Fruit fly (Drosophila melanogaster) whole organism, embryonic: Measurements from ENCODE around the gene Klp61F.
A peak's percentile ranks its signal among the peaks of the same experiment; 100 is the strongest.

Source experiments
- ATbp ChIP-seq: fragments of 200-800 bp; sonication (Bioruptor generic); optimal IDR thresholded peaks from 2 replicates; lab custom pipeline; 2017; ENCODE audit warnings: missing biosample characterization, mild to moderate bottlenecking, missing genetic modification characterization, missing genetic modification reagents
- Atf6 ChIP-seq: fragments of 200-800 bp; sonication (Bioruptor generic); IDR thresholded peaks from 2 replicates; pipeline ENCODE4 v1.3.6; 2022; ENCODE audit warnings: missing biosample characterization, missing genetic modification characterization
- Bgb ChIP-seq: fragments of 200-800 bp; sonication (Bioruptor generic); IDR thresholded peaks from 2 replicates; pipeline ENCODE4 v1.3.6; 2022; ENCODE audit warnings: missing biosample characterization, missing genetic modification characterization; ENCODE audit not compliant: partially characterized antibody
- Bteb2 ChIP-seq: fragments of 200-800 bp; sonication (Bioruptor generic); optimal IDR thresholded peaks from 2 replicates; lab custom pipeline; 2016; ENCODE audit warnings: missing biosample characterization, missing genetic modification characterization
- CG10147 ChIP-seq: fragments of 200-800 bp; sonication (Bioruptor generic); optimal IDR thresholded peaks from 2 replicates; lab custom pipeline; 2019; ENCODE audit warnings: missing biosample characterization, mild to moderate bottlenecking, missing genetic modification characterization, moderate library complexity
- CG10274 ChIP-seq: fragments of 200-800 bp; sonication (Bioruptor generic); optimal IDR thresholded peaks from 3 replicates; lab custom pipeline; 2017; ENCODE audit warnings: missing biosample characterization, mild to moderate bottlenecking, missing genetic modification characterization
- CG10366 ChIP-seq: fragments of 200-800 bp; sonication (Bioruptor generic); IDR thresholded peaks from 2 replicates; pipeline ENCODE4 v1.3.6; 2022; ENCODE audit warnings: missing biosample characterization, missing genetic modification characterization
- CG10654 ChIP-seq: fragments of 200-800 bp; sonication (Bioruptor generic); optimal IDR thresholded peaks from 2 replicates; lab custom pipeline; 2016; ENCODE audit warnings: missing biosample characterization, missing genetic modification characterization
- CG10979 ChIP-seq: fragments of 200-800 bp; sonication (Bioruptor generic); optimal IDR thresholded peaks from 2 replicates; lab custom pipeline; 2018; ENCODE audit warnings: missing biosample characterization, mild to moderate bottlenecking, missing genetic modification characterization, moderate library complexity
- CG11456 ChIP-seq: fragments of 200-800 bp; sonication (Bioruptor generic); IDR thresholded peaks from 3 replicates; pipeline ENCODE4 v1.3.6; 2022; ENCODE audit warnings: missing biosample characterization, missing genetic modification characterization
- CG14710 ChIP-seq: fragments of 200-800 bp; sonication (Bioruptor generic); optimal IDR thresholded peaks from 3 replicates; lab custom pipeline; 2019; ENCODE audit warnings: missing biosample characterization, mild to moderate bottlenecking, missing genetic modification characterization, moderate library complexity
- CG14860 ChIP-seq: fragments of 200-800 bp; sonication (Bioruptor generic); IDR thresholded peaks from 3 replicates; pipeline ENCODE4 v1.3.6; 2022; ENCODE audit warnings: missing biosample characterization, missing genetic modification characterization; ENCODE audit not compliant: partially characterized antibody
- CG16779 ChIP-seq: fragments of 200-800 bp; sonication (Bioruptor generic); IDR thresholded peaks from 2 replicates; pipeline ENCODE4 v1.3.6; 2022; ENCODE audit warnings: missing biosample characterization, missing genetic modification characterization
- CG33557 ChIP-seq: fragments of 200-800 bp; sonication (Bioruptor generic); optimal IDR thresholded peaks from 2 replicates; lab custom pipeline; 2019; ENCODE audit warnings: missing biosample characterization, mild to moderate bottlenecking, missing genetic modification characterization, moderate library complexity
- CG4730 ChIP-seq: fragments of 200-800 bp; sonication (Bioruptor generic); IDR thresholded peaks from 2 replicates; pipeline ENCODE4 v1.3.6; 2022; ENCODE audit warnings: missing biosample characterization, missing genetic modification characterization
- CG5245 ChIP-seq: fragments of 200-800 bp; sonication (Bioruptor generic); optimal IDR thresholded peaks from 3 replicates; lab custom pipeline; 2016; ENCODE audit warnings: missing biosample characterization, missing genetic modification characterization
- CG6175 ChIP-seq: fragments of 200-800 bp; sonication (Bioruptor generic); IDR thresholded peaks from 3 replicates; pipeline ENCODE4 v1.3.6; 2022; ENCODE audit warnings: missing biosample characterization, missing genetic modification characterization
- CG6813 ChIP-seq: fragments of 200-800 bp; sonication (Bioruptor generic); optimal IDR thresholded peaks from 2 replicates; lab custom pipeline; 2017; ENCODE audit warnings: missing biosample characterization, missing genetic modification characterization, mild to moderate bottlenecking, moderate library complexity, missing genetic modification reagents
- CG7372 ChIP-seq: fragments of 200-800 bp; sonication (Bioruptor generic); IDR thresholded peaks from 2 replicates; pipeline ENCODE4 v1.3.6; 2022; ENCODE audit warnings: missing biosample characterization, missing genetic modification characterization
- CG9876 ChIP-seq: fragments of 200-800 bp; sonication (Bioruptor generic); optimal IDR thresholded peaks from 2 replicates; lab custom pipeline; 2016; ENCODE audit warnings: missing biosample characterization, missing genetic modification characterization
- CHES-1-like ChIP-seq: fragments of 200-800 bp; sonication (Bioruptor generic); optimal IDR thresholded peaks from 2 replicates; lab custom pipeline; 2016; ENCODE audit warnings: missing biosample characterization, missing genetic modification characterization
- CTCF ChIP-seq: fragments of 200-800 bp; sonication (Bioruptor generic); optimal IDR thresholded peaks from 2 replicates; lab custom pipeline; 2017; ENCODE audit warnings: missing biosample characterization, mild to moderate bottlenecking, missing genetic modification characterization, moderate library complexity
- Fer1 ChIP-seq: fragments of 200-800 bp; sonication (Bioruptor generic); optimal IDR thresholded peaks from 2 replicates; lab custom pipeline; 2017; ENCODE audit warnings: missing biosample characterization, mild to moderate bottlenecking, missing genetic modification characterization
- HHEX ChIP-seq: fragments of 200-800 bp; sonication (Bioruptor generic); optimal IDR thresholded peaks from 3 replicates; lab custom pipeline; 2017; ENCODE audit warnings: missing biosample characterization, mild to moderate bottlenecking, missing genetic modification characterization, missing genetic modification reagents
- HLH54F ChIP-seq: fragments of 200-800 bp; sonication (Bioruptor generic); optimal IDR thresholded peaks from 3 replicates; lab custom pipeline; 2016; ENCODE audit warnings: missing biosample characterization, missing genetic modification characterization
- MBD-R2 ChIP-seq: fragments of 200-800 bp; sonication (Bioruptor generic); IDR thresholded peaks from 2 replicates; pipeline ENCODE4 v1.3.6; 2022; ENCODE audit warnings: missing biosample characterization, missing genetic modification characterization
- Mrtf ChIP-seq: fragments of 200-800 bp; sonication (Bioruptor generic); IDR thresholded peaks from 3 replicates; pipeline ENCODE4 v1.3.6; 2022; ENCODE audit warnings: missing biosample characterization, missing genetic modification characterization
- Nf-YB ChIP-seq: fragments of 200-800 bp; sonication (Bioruptor generic); optimal IDR thresholded peaks from 3 replicates; lab custom pipeline; 2019; ENCODE audit warnings: missing biosample characterization, mild to moderate bottlenecking, missing genetic modification characterization, moderate library complexity
- Rfx ChIP-seq: fragments of 200-800 bp; sonication (Bioruptor generic); IDR thresholded peaks from 2 replicates; pipeline ENCODE4 v1.3.6; 2022; ENCODE audit warnings: missing biosample characterization, missing genetic modification characterization
- Rx ChIP-seq: fragments of 200-800 bp; sonication (Bioruptor generic); IDR thresholded peaks from 2 replicates; pipeline ENCODE4 v1.3.6; 2022; ENCODE audit warnings: missing biosample characterization, missing genetic modification characterization
- Sry-δ ChIP-seq: fragments of 200-800 bp; sonication (Bioruptor generic); optimal IDR thresholded peaks from 2 replicates; lab custom pipeline; 2016; ENCODE audit warnings: missing biosample characterization, missing genetic modification characterization
- Stat92E ChIP-seq, 3 experiments: fragments of >200 bp in 2 of 3; fragments of 200-800 bp in 1 of 3; sonication (Bioruptor generic) in 1 of 3; optimal IDR thresholded peaks; 2 replicates each; lab custom pipeline; 2017 to 2019; ENCODE audit warnings: missing biosample characterization in 3 of 3, missing genetic modification characterization in 3 of 3, mild to moderate bottlenecking in 1 of 3, moderate library complexity in 1 of 3
- chm ChIP-seq: fragments of 200-800 bp; sonication (Bioruptor generic); IDR thresholded peaks from 2 replicates; pipeline ENCODE4 v1.3.6; 2022; ENCODE audit warnings: missing biosample characterization, missing genetic modification characterization
- dm ChIP-seq: fragments of 200-800 bp; sonication (Bioruptor generic); optimal IDR thresholded peaks from 3 replicates; lab custom pipeline; 2016; ENCODE audit warnings: missing biosample characterization, missing genetic modification characterization
- dmrt11E ChIP-seq: fragments of 200-800 bp; sonication (Bioruptor generic); optimal IDR thresholded peaks from 3 replicates; lab custom pipeline; 2018; ENCODE audit warnings: missing biosample characterization, mild to moderate bottlenecking, missing genetic modification characterization, moderate library complexity
- fd3F ChIP-seq: fragments of 200-800 bp; sonication (Bioruptor generic); optimal IDR thresholded peaks from 2 replicates; lab custom pipeline; 2018; ENCODE audit warnings: missing biosample characterization, mild to moderate bottlenecking, missing genetic modification characterization, moderate library complexity
- fd96Cb ChIP-seq: fragments of 200-800 bp; sonication (Bioruptor generic); optimal IDR thresholded peaks from 2 replicates; lab custom pipeline; 2018; ENCODE audit warnings: missing biosample characterization, mild to moderate bottlenecking, missing genetic modification characterization, moderate library complexity
- inv ChIP-seq: fragments of 200-800 bp; sonication (Bioruptor generic); IDR thresholded peaks from 2 replicates; pipeline ENCODE4 v1.3.6; 2022; ENCODE audit warnings: missing biosample characterization, missing genetic modification characterization; ENCODE audit not compliant: partially characterized antibody
- kay ChIP-seq: fragments of 200-800 bp; sonication (Bioruptor generic); optimal IDR thresholded peaks from 2 replicates; lab custom pipeline; 2016; ENCODE audit warnings: missing biosample characterization, missing genetic modification characterization
- klu ChIP-seq: fragments of 200-800 bp; sonication (Bioruptor generic); IDR thresholded peaks from 2 replicates; pipeline ENCODE4 v1.3.6; 2022; ENCODE audit warnings: missing biosample characterization, missing genetic modification characterization
- lbe ChIP-seq: fragments of 200-800 bp; sonication (Bioruptor generic); optimal IDR thresholded peaks from 2 replicates; lab custom pipeline; 2016; ENCODE audit warnings: missing biosample characterization, mild to moderate bottlenecking, missing genetic modification characterization
- otp ChIP-seq: fragments of 200-800 bp; sonication (Bioruptor generic); IDR thresholded peaks from 3 replicates; pipeline ENCODE4, ENCODE4 v1.3.6; 2022; ENCODE audit warnings: missing biosample characterization, missing genetic modification characterization
- pita ChIP-seq: fragments of 200-800 bp; sonication (Bioruptor generic); optimal IDR thresholded peaks from 2 replicates; lab custom pipeline; 2017; ENCODE audit warnings: missing biosample characterization, mild to moderate bottlenecking, missing genetic modification characterization
- psq ChIP-seq: fragments of 200-800 bp; sonication (Bioruptor generic); optimal IDR thresholded peaks from 2 replicates; lab custom pipeline; 2017; ENCODE audit warnings: missing biosample characterization, missing genetic modification characterization
- pzg ChIP-seq: fragments of 200-800 bp; sonication (Bioruptor generic); optimal IDR thresholded peaks from 3 replicates; lab custom pipeline; 2018; ENCODE audit warnings: missing biosample characterization, mild to moderate bottlenecking, missing genetic modification characterization, moderate library complexity
- sc ChIP-seq, 3 experiments: fragments of >200 bp in 2 of 3; fragments of 200-800 bp in 1 of 3; sonication (Bioruptor generic) in 1 of 3; optimal IDR thresholded peaks; 2 replicates in 2 of 3; 3 replicates in 1 of 3; lab custom pipeline; 2017; ENCODE audit warnings: mild to moderate bottlenecking in 1 of 3, missing biosample characterization in 1 of 3, missing genetic modification characterization in 1 of 3, missing genetic modification reagents in 1 of 3
- slp2 ChIP-seq: fragments of 200-800 bp; sonication (Bioruptor generic); optimal IDR thresholded peaks from 2 replicates; lab custom pipeline; 2016; ENCODE audit warnings: missing biosample characterization, missing genetic modification characterization
- sna ChIP-seq: fragments of 200-800 bp; sonication (Bioruptor generic); IDR thresholded peaks from 2 replicates; pipeline ENCODE4 v1.3.6; 2022; ENCODE audit warnings: missing biosample characterization, missing genetic modification characterization; ENCODE audit not compliant: partially characterized antibody
- zen2 ChIP-seq: fragments of 200-800 bp; sonication (Bioruptor generic); IDR thresholded peaks from 3 replicates; pipeline ENCODE4 v1.3.6; 2022; ENCODE audit warnings: missing biosample characterization, missing genetic modification characterization; ENCODE audit not compliant: partially characterized antibody

The Klp61F gene

DNA sequence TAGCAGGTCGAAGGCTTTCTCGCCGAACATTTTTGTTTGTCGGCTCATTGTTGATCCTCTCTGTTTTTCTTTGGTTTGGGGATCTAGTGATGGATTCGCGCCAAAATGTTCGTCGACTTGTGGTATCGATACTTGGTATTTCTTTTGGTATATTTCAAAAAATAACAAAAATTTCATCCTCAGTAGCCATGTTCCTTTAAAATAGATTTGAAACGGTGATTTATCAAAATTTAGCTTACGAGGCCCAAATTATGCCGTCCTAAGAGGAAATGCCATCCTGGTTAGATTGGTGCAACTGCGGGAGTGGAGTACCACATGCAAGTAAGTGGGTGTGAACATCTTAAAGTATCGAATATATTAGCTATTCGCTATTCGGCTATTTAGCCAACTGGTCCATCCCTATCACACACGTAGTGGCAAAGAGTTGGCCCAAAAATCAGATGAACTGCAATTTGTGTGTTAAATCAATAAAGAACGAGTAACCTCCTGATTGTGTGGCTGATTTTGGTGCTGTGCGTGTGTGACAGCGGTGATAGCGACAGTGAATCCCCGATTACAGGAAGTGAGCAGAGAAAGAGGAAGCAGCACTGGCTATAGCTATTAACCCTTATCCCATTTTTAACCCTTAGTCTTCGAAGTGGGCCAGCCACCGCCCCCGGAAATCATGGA lies 2.1 kb upstream of the Klp61F start, which contains the start of the genes Psf1 and Sac1 (continued):
- peak; percentile 81 for TF ChIP-seq CG14710 (tag; lab: Kevin White, UChicago)
- no peak for TF ChIP-seq CG6175 (GFP tag; lab: Robert Waterston, UW)
- TF ChIP-seq CG14860, result peak; percentile 80
- peak; percentile 34; the same call in 1 of the 3 replicates for TF ChIP-seq CG11456 (GFP tag; lab: Robert Waterston, UW)
- TF ChIP-seq Stat92E (GFP tag; optimal IDR thresholded peaks at IDR 0.05; lab: Kevin White, UChicago), result peak in 1 of 3 experiments; percentile 66
- no peak for TF ChIP-seq fd3F (GFP tag; lab: Kevin White, UChicago)
- TF ChIP-seq slp2, result peak; percentile 17
- TF ChIP-seq Atf6 (GFP tag; lab: Robert Waterston, UW), result no peak
- TF ChIP-seq lbe (GFP tag; lab: Kevin White, UChicago), result no peak
- TF ChIP-seq CG5245, result peak; percentile 22
- no peak for TF ChIP-seq CG10274 (GFP tag; lab: Kevin White, UChicago)
- peak; percentile 40 for TF ChIP-seq dmrt11E (tag; lab: Kevin White, UChicago)
- peak; percentile 98 for TF ChIP-seq Sry-δ (GFP tag; lab: Kevin White, UChicago)
- no peak for TF ChIP-seq CG6813 (GFP tag; lab: Kevin White, UChicago)
- TF ChIP-seq CTCF, result no peak
- TF ChIP-seq dm (GFP tag; lab: Kevin White, UChicago), result peak; percentile 74
- TF ChIP-seq ATbp (GFP tag; lab: Kevin White, UChicago), result no peak
- peak; percentile 65; the same call in 1 of the 2 replicates for TF ChIP-seq MBD-R2 (GFP tag; lab: Robert Waterston, UW)
- no peak for TF ChIP-seq Fer1 (GFP tag; lab: Kevin White, UChicago)
- TF ChIP-seq pita, result no peak
- peak; percentile 77 for TF ChIP-seq pzg (GFP tag; lab: Kevin White, UChicago)
- TF ChIP-seq Nf-YB (GFP tag; lab: Kevin White, UChicago), result no peak
- peak; percentile 40 for TF ChIP-seq CG10979 (tag; lab: Kevin White, UChicago)
- TF ChIP-seq Mrtf, result no peak
- TF ChIP-seq otp (GFP tag; lab: Robert Waterston, UW), result no peak
- peak; percentile 45 for TF ChIP-seq CG10147
- no peak for TF ChIP-seq Rx
- peak; percentile 78 for TF ChIP-seq Bgb
- TF ChIP-seq sna (GFP tag; lab: Robert Waterston, UW), result peak; percentile 86
- TF ChIP-seq klu (GFP tag; lab: Robert Waterston, UW), result no peak; the same call in 1 of the 2 replicates
- no peak for TF ChIP-seq fd96Cb (tag; lab: Kevin White, UChicago)
- no peak for TF ChIP-seq kay (GFP tag; lab: Kevin White, UChicago)
- no peak for TF ChIP-seq HHEX (GFP tag; lab: Kevin White, UChicago)
- peak; percentile 44; the same call in 1 of the 2 replicates for TF ChIP-seq CG10366
- TF ChIP-seq inv (GFP tag; lab: Robert Waterston, UW), result peak; percentile 85
- TF ChIP-seq CG33557 (GFP tag; lab: Kevin White, UChicago), result peak; percentile 50
- no peak for TF ChIP-seq CG4730 (GFP tag; lab: Robert Waterston, UW)
- TF ChIP-seq CG7372 (GFP tag; lab: Robert Waterston, UW), result no peak
- TF ChIP-seq CG10654, result peak; percentile 48
- peak; percentile 66 for TF ChIP-seq CHES-1-like (GFP tag; lab: Kevin White, UChicago)
- TF ChIP-seq CG9876, result peak; percentile 24
- TF ChIP-seq Bteb2, result no peak
- peak; percentile 53; the same call in 1 of the 3 replicates for TF ChIP-seq zen2 (GFP tag; lab: Robert Waterston, UW)
- TF ChIP-seq HLH54F (GFP tag; lab: Kevin White, UChicago), result peak; percentile 65
- peak; percentile 60; the same call in 1 of the 2 replicates for TF ChIP-seq Rfx (GFP tag; lab: Robert Waterston, UW)
- TF ChIP-seq chm (GFP tag; lab: Robert Waterston, UW), result no peak
- TF ChIP-seq CG16779, result no peak
- TF ChIP-seq psq (GFP tag; lab: Kevin White, UChicago), result no peak
- TF ChIP-seq sc (optimal IDR thresholded peaks at IDR 0.05; lab: Kevin White, UChicago), result no peak
- no peak for TF ChIP-seq sc (GFP tag; optimal IDR thresholded peaks at IDR 0.05; lab: Kevin White, UChicago)
